Worm (Caenorhabditis elegans): Measurements from ENCODE around the gene madf-1.

DNA sequence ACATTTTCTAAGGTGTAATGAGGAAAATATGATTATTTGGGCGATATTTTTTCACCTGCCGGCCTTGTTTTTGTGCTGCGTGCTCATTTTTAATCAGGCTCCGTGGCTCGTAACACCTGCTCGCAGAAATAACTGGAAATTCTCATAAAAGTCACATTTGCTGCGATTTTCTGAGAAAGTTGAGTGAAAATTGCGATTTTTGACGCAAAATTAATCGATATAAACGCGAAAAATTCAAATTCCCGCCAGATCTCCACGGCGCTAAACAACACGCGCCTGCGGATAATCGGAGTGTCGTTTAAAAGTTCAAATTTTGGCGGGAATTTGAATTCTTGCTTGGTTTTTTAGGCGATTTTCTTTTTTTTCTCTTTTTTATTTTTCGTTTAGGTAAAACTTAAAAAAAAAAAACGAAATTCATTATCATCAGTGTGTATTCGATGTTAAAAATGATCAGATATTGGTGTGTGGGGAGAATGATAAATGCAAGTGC lies 24.6 kb downstream of the madf-1 start, which contains the start of gene Y55F3BL.6:
- no peak for TF ChIP-seq flt-1 (GFP tag; IDR thresholded peaks at IDR 0.05)
- no peak for TF ChIP-seq T22C8.4 (GFP tag; IDR thresholded peaks at IDR 0.05)
- no peak for TF ChIP-seq ztf-23 (GFP tag; IDR thresholded peaks at IDR 0.05)
- no peak for TF ChIP-seq tab-1 (GFP tag; IDR thresholded peaks at IDR 0.05)
- no peak for TF ChIP-seq klf-2 (GFP tag; conservative IDR thresholded peaks at IDR 0.05)
- TF ChIP-seq cog-1 (tag; optimal IDR thresholded peaks at IDR 0.05), result no peak
- TF ChIP-seq ref-1 (GFP tag; conservative IDR thresholded peaks at IDR 0.05), result no peak
- TF ChIP-seq med-1 (GFP tag; optimal IDR thresholded peaks at IDR 0.05; ENCODE audit: insufficient read depth), result no peak
